Fruit fly (Drosophila melanogaster): ENCODE results near the gene CG16965.
A peak's percentile ranks its signal among the peaks of the same experiment; 100 is the strongest.

DNA sequence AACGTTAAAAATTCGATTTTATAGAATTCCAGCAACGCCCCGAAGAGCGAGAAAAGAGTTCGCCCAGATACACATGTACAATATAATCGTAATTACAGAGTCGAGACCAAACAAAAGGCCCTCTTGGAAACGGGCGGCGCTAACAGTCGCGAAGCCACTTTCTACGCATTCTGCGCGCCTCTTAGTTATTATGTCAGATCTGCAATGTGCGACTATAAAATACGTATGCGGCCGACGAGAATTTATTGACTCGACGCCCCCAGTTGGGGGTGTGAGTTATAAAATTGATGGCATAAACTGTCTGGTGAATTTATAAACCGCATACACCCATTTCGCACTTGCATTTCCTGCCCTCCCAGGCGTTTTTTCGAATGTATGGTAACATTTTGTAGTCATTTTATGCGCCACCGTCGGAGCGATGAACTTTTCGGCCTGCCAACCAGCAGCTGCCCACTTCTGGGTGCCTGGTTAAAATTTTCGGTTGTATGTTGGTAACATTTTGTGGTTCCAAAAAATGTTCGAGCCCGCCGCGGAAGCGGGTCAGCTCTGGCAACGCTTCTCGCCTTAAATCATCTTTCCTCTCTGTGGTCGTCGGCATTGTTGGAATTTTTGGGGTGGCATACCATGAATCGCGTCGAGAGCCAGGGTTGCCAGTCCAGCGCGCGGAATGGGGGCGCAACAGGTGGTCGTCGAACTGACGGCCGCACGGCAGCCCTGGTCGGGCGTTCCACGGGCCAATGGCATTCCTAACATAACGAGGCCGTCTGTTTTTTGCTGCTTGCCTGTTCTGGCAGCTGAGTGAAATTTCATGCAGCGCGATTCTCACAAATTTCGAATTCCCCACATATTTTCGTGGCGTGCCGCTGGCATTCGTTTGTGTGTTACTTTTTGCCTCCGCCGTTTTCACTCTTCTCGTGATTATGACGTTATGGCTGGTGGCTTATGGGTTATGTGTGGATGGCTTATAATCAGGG lies 30.6 kb downstream of the CG16965 start:
- TF ChIP-seq EcR (GFP tag; optimal IDR thresholded peaks at IDR 0.05) (peak; percentile 96 to 98), usp (GFP tag; optimal IDR thresholded peaks at IDR 0.05) (no peak)

All from whole organism.